Worm (Caenorhabditis elegans) whole organism, mixed stage, embryonic: ENCODE data around the gene Y39G8B.5.
"Not testable (repeated sequence)": the region's sequence is repeated elsewhere in the genome, so short reads cannot be mapped to it uniquely, and the experiment has no call there.

Source experiments
- M03D4.4 ChIP-seq: sonication (generic microtip); optimal IDR thresholded peaks from 2 replicates; lab custom pipeline; 2017; ENCODE audit warnings: mild to moderate bottlenecking, missing genetic modification characterization, missing compliant biosample characterization
- bed-3 ChIP-seq: fragments of 200-800 bp; sonication (Bioruptor generic); optimal IDR thresholded peaks from 3 replicates; lab custom pipeline; 2018; ENCODE audit warnings: mild to moderate bottlenecking, missing genetic modification characterization, moderate library complexity, missing compliant biosample characterization
- blmp-1 ChIP-seq: fragments of 150-350 bp; optimal IDR thresholded peaks from 2 replicates; lab custom pipeline; 2014; ENCODE audit warnings: missing biosample characterization, missing genetic modification characterization
- ceh-39 ChIP-seq: fragments of 150-350 bp; optimal IDR thresholded peaks from 2 replicates; lab custom pipeline; 2014; ENCODE audit warnings: missing biosample characterization, missing genetic modification characterization
- ceh-83 ChIP-seq: fragments of 200-800 bp; sonication (Bioruptor generic); optimal IDR thresholded peaks from 2 replicates; lab custom pipeline; 2018; ENCODE audit warnings: mild to moderate bottlenecking, missing genetic modification characterization, missing compliant biosample characterization
- ces-1 ChIP-seq: fragments of 150-350 bp; optimal IDR thresholded peaks from 2 replicates; lab custom pipeline; 2014; ENCODE audit warnings: missing biosample characterization, missing genetic modification reagents, missing genetic modification characterization
- cnd-1 ChIP-seq: fragments of 200-800 bp; sonication (Bioruptor generic); optimal IDR thresholded peaks from 2 replicates; lab custom pipeline; 2018; ENCODE audit warnings: mild to moderate bottlenecking, missing genetic modification characterization, missing compliant biosample characterization
- drap-1 ChIP-seq: fragments of 200-800 bp; sonication (Bioruptor generic); optimal IDR thresholded peaks from 3 replicates; lab custom pipeline; 2018; ENCODE audit warnings: mild to moderate bottlenecking, missing genetic modification characterization, missing compliant biosample characterization
- elt-1 ChIP-seq: sonication (generic microtip); optimal IDR thresholded peaks from 2 replicates; lab custom pipeline; 2017; ENCODE audit warnings: missing genetic modification characterization, mild to moderate bottlenecking, missing compliant biosample characterization, antibody characterized with exemption, moderate library complexity, borderline replicate concordance; ENCODE audit not compliant: insufficient read depth
- elt-3 ChIP-seq: fragments of 150-350 bp; optimal IDR thresholded peaks from 2 replicates; lab custom pipeline; 2014; ENCODE audit warnings: missing biosample characterization, missing genetic modification characterization
- flh-1 ChIP-seq: fragments of 200-800 bp; sonication (Bioruptor generic); optimal IDR thresholded peaks from 2 replicates; lab custom pipeline; 2018; ENCODE audit warnings: mild to moderate bottlenecking, missing genetic modification characterization, moderate library complexity, missing compliant biosample characterization
- ham-2 ChIP-seq: fragments of 200-800 bp; sonication (Bioruptor generic); optimal IDR thresholded peaks from 2 replicates; lab custom pipeline; 2018; ENCODE audit warnings: mild to moderate bottlenecking, missing genetic modification characterization, missing compliant biosample characterization
- hlh-1 ChIP-seq: fragments of 150-350 bp; optimal IDR thresholded peaks from 2 replicates; lab custom pipeline; 2014; ENCODE audit warnings: missing biosample characterization, missing genetic modification reagents, missing genetic modification characterization
- lin-13 ChIP-seq: fragments of 150-350 bp; optimal IDR thresholded peaks from 2 replicates; lab custom pipeline; 2014; ENCODE audit warnings: missing biosample characterization, missing genetic modification characterization
- lin-32 ChIP-seq: fragments of 200-800 bp; sonication (Bioruptor generic); optimal IDR thresholded peaks from 2 replicates; lab custom pipeline; 2018; ENCODE audit warnings: mild to moderate bottlenecking, missing genetic modification characterization, missing compliant biosample characterization
- lsy-2 ChIP-seq: fragments of 150-350 bp; optimal IDR thresholded peaks from 2 replicates; lab custom pipeline; 2014; ENCODE audit warnings: missing biosample characterization, missing genetic modification characterization
- mab-5 ChIP-seq: fragments of 150-350 bp; optimal IDR thresholded peaks from 2 replicates; lab custom pipeline; 2014; ENCODE audit warnings: missing biosample characterization, missing genetic modification characterization
- mep-1 ChIP-seq: fragments of 150-350 bp; optimal IDR thresholded peaks from 2 replicates; lab custom pipeline; 2017; ENCODE audit warnings: missing biosample characterization, missing genetic modification reagents, missing genetic modification characterization, inconsistent platforms
- mls-2 ChIP-seq: sonication (generic microtip); optimal IDR thresholded peaks from 2 replicates; lab custom pipeline; 2016; ENCODE audit warnings: mild to moderate bottlenecking, missing genetic modification characterization, moderate library complexity, missing compliant biosample characterization
- nhr-12 ChIP-seq: fragments of 150-350 bp; optimal IDR thresholded peaks from 2 replicates; lab custom pipeline; 2014; ENCODE audit warnings: missing biosample characterization, missing genetic modification characterization
- nhr-237 ChIP-seq: fragments of 150-350 bp; optimal IDR thresholded peaks from 2 replicates; lab custom pipeline; 2014; ENCODE audit warnings: missing biosample characterization, missing genetic modification characterization
- nhr-28 ChIP-seq: fragments of 150-350 bp; optimal IDR thresholded peaks from 2 replicates; lab custom pipeline; 2014; ENCODE audit warnings: missing biosample characterization, missing genetic modification characterization
- nhr-76 ChIP-seq: sonication (generic microtip); optimal IDR thresholded peaks from 2 replicates; lab custom pipeline; 2017; ENCODE audit warnings: missing biosample characterization, missing genetic modification characterization
- pha-4 ChIP-seq: fragments of 150-350 bp; optimal IDR thresholded peaks from 2 replicates; lab custom pipeline; 2018; ENCODE audit warnings: missing biosample characterization, missing genetic modification reagents, missing genetic modification characterization
- sem-2 ChIP-seq: fragments of 200-800 bp; sonication (Bioruptor generic); optimal IDR thresholded peaks from 2 replicates; lab custom pipeline; 2018; ENCODE audit warnings: mild to moderate bottlenecking, missing genetic modification characterization, missing compliant biosample characterization
- sptf-1 ChIP-seq: sonication (generic microtip); optimal IDR thresholded peaks from 2 replicates; lab custom pipeline; 2017; ENCODE audit warnings: mild to moderate bottlenecking, missing genetic modification characterization, moderate library complexity, missing compliant biosample characterization
- tbx-8 ChIP-seq: fragments of 200-800 bp; sonication (Bioruptor generic); optimal IDR thresholded peaks from 2 replicates; lab custom pipeline; 2018; ENCODE audit warnings: mild to moderate bottlenecking, missing genetic modification characterization, moderate library complexity, missing compliant biosample characterization
- unc-120 ChIP-seq: sonication (generic microtip); optimal IDR thresholded peaks from 2 replicates; lab custom pipeline; 2017; ENCODE audit warnings: missing genetic modification characterization, missing compliant biosample characterization; ENCODE audit not compliant: poor library complexity, severe bottlenecking
- unc-39 ChIP-seq: fragments of 150-350 bp; optimal IDR thresholded peaks from 2 replicates; lab custom pipeline; 2014; ENCODE audit warnings: missing biosample characterization, missing genetic modification characterization
- unc-62 ChIP-seq: fragments of 150-350 bp; optimal IDR thresholded peaks from 2 replicates; lab custom pipeline; 2014; ENCODE audit warnings: missing biosample characterization, missing genetic modification reagents, missing genetic modification characterization

Y39G8B.5 gene

DNA sequence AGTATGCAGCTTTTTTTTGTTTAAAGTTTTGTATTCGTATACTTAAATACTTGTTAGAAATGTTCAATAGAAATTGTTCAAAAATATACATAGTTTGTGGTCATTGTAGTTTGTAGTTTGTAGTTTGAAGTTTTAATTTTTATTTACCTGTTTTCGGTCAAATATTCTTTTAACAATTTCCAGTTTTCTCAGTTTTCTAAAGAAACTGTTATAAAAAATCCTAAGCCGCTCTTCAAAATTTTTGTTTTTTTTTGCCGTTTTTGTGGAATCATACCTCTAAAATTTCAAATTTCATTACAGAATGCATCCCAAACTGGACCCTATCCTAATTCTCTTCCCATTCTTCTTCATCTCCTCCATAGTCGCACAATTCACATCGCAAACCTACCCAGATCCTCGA is 14.6 kb upstream of the Y39G8B.5 start, which contains the start of gene F01D5.6:
Gene F01D5.6 (plus strand): TSS at position 301 of the 400 bp plus-strand sequence.
- no peak for TF ChIP-seq nhr-76
- no peak for TF ChIP-seq mls-2
- TF ChIP-seq mab-5 (tag; lab: Kevin White, UChicago): no peak
- no peak for TF ChIP-seq tbx-8
- no peak for TF ChIP-seq sptf-1 (tag; lab: Kevin White, UChicago)
- no peak for TF ChIP-seq elt-3
- TF ChIP-seq lin-13: no peak
- no peak for TF ChIP-seq blmp-1
- TF ChIP-seq ceh-83 (GFP tag; lab: Kevin White, UChicago): no peak
- TF ChIP-seq unc-62 (GFP tag; lab: Kevin White, UChicago): no peak
- TF ChIP-seq elt-1: no peak
- no peak for TF ChIP-seq hlh-1 (tag; lab: Kevin White, UChicago)
- no peak for TF ChIP-seq drap-1 (GFP tag; lab: Kevin White, UChicago)
- no peak for TF ChIP-seq unc-39 (tag; lab: Kevin White, UChicago)
- TF ChIP-seq flh-1 (GFP tag; lab: Kevin White, UChicago): no peak
- no peak for TF ChIP-seq pha-4 (tag; lab: Kevin White, UChicago)
- TF ChIP-seq mep-1 (tag; lab: Kevin White, UChicago): no peak

- TF ChIP-seq cnd-1 (tag; lab: Kevin White, UChicago) (no peak), sptf-1 (tag; lab: Kevin White, UChicago) (no peak), nhr-12 (no peak), M03D4.4 (tag; lab: Kevin White, UChicago) (no peak), elt-3 (no peak), tbx-8 (no peak), ham-2 (GFP tag; lab: Kevin White, UChicago) (no peak), elt-1 (no peak), nhr-28 (no peak), lin-32 (no peak), lsy-2 (tag; lab: Kevin White, UChicago) (no peak), pha-4 (tag; lab: Kevin White, UChicago) (no peak), ces-1 (GFP tag; lab: Kevin White, UChicago) (no peak), unc-39 (tag; lab: Kevin White, UChicago) (no peak), bed-3 (no peak), ceh-39 (no peak), sem-2 (no peak)
Measured at ce11 chrII:14005183-14005582, 13.5 kb upstream of the Y39G8B.5 start.

- TF ChIP-seq cnd-1 (tag; lab: Kevin White, UChicago) (no peak), nhr-237 (tag; lab: Kevin White, UChicago) (no peak), lsy-2 (tag; lab: Kevin White, UChicago) (no peak), nhr-12 (no peak), ham-2 (GFP tag; lab: Kevin White, UChicago) (peak; percentile 53), M03D4.4 (tag; lab: Kevin White, UChicago) (no peak)
Measured at ce11 chrII:14004770-14005169, 13.1 kb upstream of the Y39G8B.5 start.

ce11 chrII:14003821-14004430 is 12.3 kb upstream of the Y39G8B.5 start:
- TF ChIP-seq ceh-39: no peak
- TF ChIP-seq pha-4 (tag; lab: Kevin White, UChicago): no peak
- TF ChIP-seq elt-3: peak; percentile 68
- TF ChIP-seq, all 35 proteins: peak for 1

DNA sequence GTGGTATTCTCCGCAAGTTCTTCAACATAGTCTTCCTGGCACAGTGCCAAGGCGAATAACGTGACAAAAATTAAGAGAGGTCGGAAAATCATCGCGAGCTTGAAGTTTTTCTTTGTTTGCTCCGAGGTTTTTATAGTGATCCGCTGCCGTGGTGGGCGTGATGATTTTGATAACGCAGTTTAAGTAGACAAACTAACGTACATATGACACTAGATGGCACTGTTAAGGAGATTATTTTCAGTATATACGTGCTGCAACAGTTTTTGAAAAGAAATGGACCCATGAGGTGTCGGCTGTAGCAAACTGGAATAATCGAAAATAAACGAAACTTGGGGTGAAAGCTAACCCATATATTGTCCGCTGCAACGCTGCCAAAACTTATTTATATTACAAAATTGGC is 10.6 kb upstream of the Y39G8B.5 start, which contains the start of gene F01D5.5:
Gene F01D5.5 (minus strand): TSS at position 101 of the 400 bp plus-strand sequence.
- TF ChIP-seq drap-1 (GFP tag; lab: Kevin White, UChicago) (no peak), nhr-28 (no peak), unc-120 (tag; lab: Kevin White, UChicago) (no peak), M03D4.4 (tag; lab: Kevin White, UChicago) (no peak)

DNA sequence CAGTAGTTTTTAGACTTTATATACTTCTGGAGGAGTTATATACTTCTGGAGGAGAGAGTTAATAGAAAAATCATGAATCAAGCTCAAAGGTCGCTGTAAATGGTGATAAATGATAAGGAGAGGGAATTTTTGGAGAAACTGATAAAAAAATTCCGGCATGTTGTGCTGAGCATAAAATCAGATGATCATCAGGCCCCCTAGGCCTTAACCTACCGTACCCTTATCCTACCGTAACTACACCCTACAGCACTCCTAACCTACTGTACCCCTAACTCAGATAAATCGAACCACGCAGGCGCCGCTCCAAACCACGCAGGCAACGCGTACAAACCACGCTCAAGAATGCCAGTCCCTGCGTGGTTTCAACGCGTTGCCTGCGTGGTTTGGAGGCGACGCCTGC is 8.4 kb upstream of the Y39G8B.5 start, which contains the start of gene F01D5.3:
Gene F01D5.3 (minus strand): TSS at position 101 of the 400 bp plus-strand sequence.
- TF ChIP-seq blmp-1; ces-1 (GFP tag; lab: Kevin White, UChicago); unc-120 (tag; lab: Kevin White, UChicago): not testable (repeated sequence)
